Worm (Caenorhabditis elegans) whole organism, late embryonic: ENCODE measurements around the gene F55G1.1.

Experiments used
- C08G9.2 ChIP-seq: sonication (generic microtip); optimal IDR thresholded peaks from 2 replicates; lab custom pipeline; 2016; ENCODE audit warnings: mild to moderate bottlenecking, missing genetic modification characterization, moderate library complexity, missing compliant biosample characterization
- F13H6.1 ChIP-seq: sonication (generic microtip); optimal IDR thresholded peaks from 2 replicates; lab custom pipeline; 2016; ENCODE audit warnings: missing genetic modification characterization, missing compliant biosample characterization
- K02D7.2 ChIP-seq: sonication (generic microtip); optimal IDR thresholded peaks from 2 replicates; lab custom pipeline; 2017; ENCODE audit warnings: mild to moderate bottlenecking, missing genetic modification characterization, missing compliant biosample characterization
- K09A11.1 ChIP-seq: sonication (generic microtip); optimal IDR thresholded peaks from 2 replicates; lab custom pipeline; 2017; ENCODE audit warnings: antibody characterized with exemption, mild to moderate bottlenecking, missing genetic modification characterization, missing compliant biosample characterization; ENCODE audit not compliant: insufficient read depth
- ceh-18 ChIP-seq: sonication (generic microtip); optimal IDR thresholded peaks from 2 replicates; lab custom pipeline; 2016; ENCODE audit warnings: missing genetic modification characterization, missing compliant biosample characterization
- ceh-19 ChIP-seq: fragments of 200-800 bp; sonication (Bioruptor generic); optimal IDR thresholded peaks from 2 replicates; lab custom pipeline; 2018; ENCODE audit warnings: mild to moderate bottlenecking, missing genetic modification characterization, missing compliant biosample characterization
- ceh-22 ChIP-seq: sonication (generic microtip); optimal IDR thresholded peaks from 2 replicates; lab custom pipeline; 2017; ENCODE audit warnings: missing biosample characterization, missing genetic modification characterization
- ceh-30 ChIP-seq: fragments of 150-350 bp; optimal IDR thresholded peaks from 2 replicates; lab custom pipeline; 2014; ENCODE audit warnings: missing biosample characterization, missing genetic modification characterization
- ceh-31 ChIP-seq: sonication (generic microtip); optimal IDR thresholded peaks from 2 replicates; lab custom pipeline; 2016; ENCODE audit warnings: missing genetic modification characterization, missing compliant biosample characterization
- ceh-45 ChIP-seq: fragments of 200-800 bp; sonication (Bioruptor generic); IDR thresholded peaks from 2 replicates; pipeline ENCODE4 v1.3.6; 2022; ENCODE audit warnings: missing genetic modification reagents, missing genetic modification characterization, missing compliant biosample characterization
- ceh-48 ChIP-seq: sonication (generic microtip); optimal IDR thresholded peaks from 2 replicates; lab custom pipeline; 2016; ENCODE audit warnings: missing genetic modification characterization, inconsistent platforms, missing compliant biosample characterization
- ceh-6 ChIP-seq: fragments of 200-800 bp; sonication (Bioruptor generic); optimal IDR thresholded peaks from 2 replicates; lab custom pipeline; 2018; ENCODE audit warnings: mild to moderate bottlenecking, missing genetic modification characterization, missing compliant biosample characterization
- ceh-9 ChIP-seq: sonication (generic microtip); optimal IDR thresholded peaks from 2 replicates; lab custom pipeline; 2016; ENCODE audit warnings: mild to moderate bottlenecking, missing genetic modification characterization, inconsistent platforms, missing compliant biosample characterization
- dmd-4 ChIP-seq: sonication (generic microtip); optimal IDR thresholded peaks from 2 replicates; lab custom pipeline; 2016; ENCODE audit warnings: borderline replicate concordance, missing genetic modification characterization, missing compliant biosample characterization
- dve-1 ChIP-seq: sonication (generic microtip); optimal IDR thresholded peaks from 2 replicates; lab custom pipeline; 2017; ENCODE audit warnings: antibody characterized with exemption, mild to moderate bottlenecking, missing genetic modification characterization, missing compliant biosample characterization
- elt-2 ChIP-seq: sonication (generic microtip); optimal IDR thresholded peaks from 2 replicates; lab custom pipeline; 2016; ENCODE audit warnings: missing genetic modification reagents, missing genetic modification characterization, missing compliant biosample characterization
- ets-4 ChIP-seq: sonication (generic microtip); optimal IDR thresholded peaks from 2 replicates; lab custom pipeline; 2016; ENCODE audit warnings: missing genetic modification characterization, missing compliant biosample characterization
- eyg-1 ChIP-seq: sonication (generic microtip); optimal IDR thresholded peaks from 2 replicates; lab custom pipeline; 2016; ENCODE audit warnings: missing genotype, missing genetic modification characterization, missing compliant biosample characterization
- fkh-10 ChIP-seq: fragments of 150-350 bp; optimal IDR thresholded peaks from 2 replicates; lab custom pipeline; 2014; ENCODE audit warnings: missing biosample characterization, missing genetic modification reagents, missing genetic modification characterization
- fkh-6 ChIP-seq: sonication (generic microtip); optimal IDR thresholded peaks from 2 replicates; lab custom pipeline; 2016; ENCODE audit warnings: missing genetic modification characterization, missing compliant biosample characterization
- gmeb-2 ChIP-seq: sonication (generic microtip); optimal IDR thresholded peaks from 2 replicates; lab custom pipeline; 2016; ENCODE audit warnings: missing genetic modification characterization, inconsistent platforms, missing compliant biosample characterization
- hlh-13 ChIP-seq: fragments of 200-800 bp; sonication (Bioruptor generic); optimal IDR thresholded peaks from 2 replicates; lab custom pipeline; 2018; ENCODE audit warnings: mild to moderate bottlenecking, missing genetic modification characterization, missing compliant biosample characterization
- hlh-15 ChIP-seq: sonication (generic microtip); optimal IDR thresholded peaks from 2 replicates; lab custom pipeline; 2016; ENCODE audit warnings: missing genetic modification characterization, missing compliant biosample characterization
- hlh-30 ChIP-seq: sonication (generic microtip); optimal IDR thresholded peaks from 2 replicates; lab custom pipeline; 2017; ENCODE audit warnings: antibody characterized with exemption, missing genetic modification characterization, missing compliant biosample characterization; ENCODE audit not compliant: insufficient read depth
- hlh-6 ChIP-seq: sonication (generic microtip); optimal IDR thresholded peaks from 2 replicates; lab custom pipeline; 2016; ENCODE audit warnings: missing genotype, missing genetic modification characterization, missing compliant biosample characterization
- lim-6 ChIP-seq: sonication (generic microtip); optimal IDR thresholded peaks from 2 replicates; lab custom pipeline; 2016; ENCODE audit warnings: missing genetic modification characterization, missing compliant biosample characterization
- lin-11 ChIP-seq: fragments of 200-800 bp; sonication (Bioruptor generic); optimal IDR thresholded peaks from 2 replicates; lab custom pipeline; 2018; ENCODE audit warnings: mild to moderate bottlenecking, missing genetic modification characterization, missing compliant biosample characterization
- madf-2 ChIP-seq: sonication (generic microtip); optimal IDR thresholded peaks from 2 replicates; lab custom pipeline; 2017; ENCODE audit warnings: missing genetic modification characterization, missing compliant biosample characterization
- nhr-11 ChIP-seq: fragments of 150-350 bp; optimal IDR thresholded peaks from 2 replicates; lab custom pipeline; 2014; ENCODE audit warnings: missing biosample characterization, missing genetic modification characterization
- nhr-232 ChIP-seq: sonication (generic microtip); optimal IDR thresholded peaks from 2 replicates; lab custom pipeline; 2016; ENCODE audit warnings: missing genetic modification characterization, missing compliant biosample characterization
- npax-4 ChIP-seq: sonication (generic microtip); optimal IDR thresholded peaks from 2 replicates; lab custom pipeline; 2016; ENCODE audit warnings: missing genetic modification characterization, missing compliant biosample characterization
- odd-2 ChIP-seq: sonication (generic microtip); optimal IDR thresholded peaks from 2 replicates; lab custom pipeline; 2017; ENCODE audit warnings: antibody characterized with exemption, mild to moderate bottlenecking, missing genetic modification characterization, missing compliant biosample characterization
- pag-3 ChIP-seq: sonication (generic microtip); optimal IDR thresholded peaks from 2 replicates; lab custom pipeline; 2016; ENCODE audit warnings: missing compliant biosample characterization, missing genetic modification characterization, borderline replicate concordance
- pax-1 ChIP-seq: fragments of 150-350 bp; optimal IDR thresholded peaks from 2 replicates; lab custom pipeline; 2014; ENCODE audit warnings: missing biosample characterization, missing genetic modification characterization
- pha-2 ChIP-seq: sonication (generic microtip); optimal IDR thresholded peaks from 2 replicates; lab custom pipeline; 2017; ENCODE audit warnings: mild to moderate bottlenecking, missing genetic modification characterization, missing compliant biosample characterization
- pros-1 ChIP-seq: fragments of 150-350 bp; optimal IDR thresholded peaks from 2 replicates; lab custom pipeline; 2014; ENCODE audit warnings: missing biosample characterization, missing genetic modification reagents, missing genetic modification characterization
- ref-2 ChIP-seq: sonication (generic microtip); optimal IDR thresholded peaks from 2 replicates; lab custom pipeline; 2016; ENCODE audit warnings: missing genetic modification characterization, missing compliant biosample characterization
- rnt-1 ChIP-seq: sonication (generic microtip); optimal IDR thresholded peaks from 2 replicates; lab custom pipeline; 2016; ENCODE audit warnings: missing genetic modification characterization, missing compliant biosample characterization
- sdc-2 ChIP-seq: sonication (generic microtip); optimal IDR thresholded peaks from 2 replicates; lab custom pipeline; 2016; ENCODE audit warnings: missing genotype, missing genetic modification characterization, missing compliant biosample characterization
- sox-4 ChIP-seq: sonication (generic microtip); optimal IDR thresholded peaks from 2 replicates; lab custom pipeline; 2017; ENCODE audit warnings: mild to moderate bottlenecking, missing genetic modification characterization, inconsistent platforms, missing compliant biosample characterization
- syd-9 ChIP-seq: sonication (generic microtip); optimal IDR thresholded peaks from 2 replicates; lab custom pipeline; 2016; ENCODE audit warnings: mild to moderate bottlenecking, missing genetic modification characterization, moderate library complexity, missing compliant biosample characterization
- tbx-2 ChIP-seq: sonication (generic microtip); optimal IDR thresholded peaks from 2 replicates; lab custom pipeline; 2016; ENCODE audit warnings: missing genetic modification characterization, missing compliant biosample characterization
- tbx-7 ChIP-seq: sonication (generic microtip); optimal IDR thresholded peaks from 2 replicates; lab custom pipeline; 2016; ENCODE audit warnings: missing genotype, missing genetic modification characterization, missing compliant biosample characterization
- unc-3 ChIP-seq, 2 experiments: fragments of 200-800 bp in 1 of 2; sonication (Bioruptor generic) in 1 of 2; sonication (generic microtip) in 1 of 2; conservative IDR thresholded peaks in 1 of 2; optimal IDR thresholded peaks in 1 of 2; 2 replicates each; pipeline versions ENCODE4 v1.3.6 to Lab custom; 2016 to 2022; ENCODE audit warnings: missing compliant biosample characterization in 2 of 2, missing genetic modification characterization in 2 of 2, missing genetic modification reagents in 1 of 2
- unc-55 ChIP-seq: sonication (generic microtip); optimal IDR thresholded peaks from 2 replicates; lab custom pipeline; 2017; ENCODE audit warnings: missing biosample characterization, missing genetic modification reagents, missing genetic modification characterization
- zip-5 ChIP-seq: sonication (generic microtip); optimal IDR thresholded peaks from 2 replicates; lab custom pipeline; 2016; ENCODE audit warnings: missing genetic modification characterization, missing compliant biosample characterization
- ztf-16 ChIP-seq: sonication (generic microtip); optimal IDR thresholded peaks from 2 replicates; lab custom pipeline; 2017; ENCODE audit warnings: missing genetic modification characterization, missing compliant biosample characterization

The F55G1.1 gene

DNA sequence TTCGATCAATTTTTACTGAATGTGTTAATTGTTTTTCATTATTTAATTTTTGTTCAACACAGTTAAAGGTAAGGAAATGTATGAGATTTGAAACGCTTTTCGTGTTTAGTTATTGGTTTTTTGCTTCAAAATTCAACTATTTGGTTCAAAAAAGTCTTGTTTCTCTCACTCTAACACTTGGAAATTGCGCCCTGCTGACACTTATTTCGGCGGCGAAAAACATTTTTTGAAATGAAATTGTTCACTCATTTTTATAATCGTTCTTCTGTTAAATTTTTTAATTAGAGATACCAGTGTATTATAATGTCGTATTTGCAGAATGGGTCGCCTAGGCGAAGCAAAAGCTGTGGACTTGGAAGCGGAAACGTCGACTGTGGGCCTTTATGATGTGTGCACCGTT, 13.4 kb upstream of the F55G1.1 start, which contains the start of gene rod-1:
rod-1 (plus strand) TSS at position 319 of the 400 bp plus-strand sequence.
- TF ChIP-seq madf-2 (no peak), ceh-22 (tag; lab: Kevin White, UChicago) (no peak), lim-6 (tag; lab: Kevin White, UChicago) (no peak), sox-4 (no peak), syd-9 (tag; lab: Kevin White, UChicago) (no peak), ceh-19 (GFP tag; lab: Kevin White, UChicago) (no peak), eyg-1 (tag; lab: Kevin White, UChicago) (no peak), hlh-13 (GFP tag; lab: Kevin White, UChicago) (no peak), pha-2 (tag; lab: Kevin White, UChicago) (no peak), ztf-16 (tag; lab: Kevin White, UChicago) (no peak), ceh-48 (tag; lab: Kevin White, UChicago) (no peak), nhr-232 (tag; lab: Kevin White, UChicago) (no peak), rnt-1 (tag; lab: Kevin White, UChicago) (no peak), zip-5 (tag; lab: Kevin White, UChicago) (no peak), fkh-10 (no peak), ceh-30 (no peak), C08G9.2 (tag; lab: Kevin White, UChicago) (no peak), tbx-2 (tag; lab: Kevin White, UChicago) (no peak), ceh-45 (GFP tag; lab: Robert Waterston, UW) (no peak)

ce11 chrIV:7486201-7486947, 5.2 kb upstream of the F55G1.1 start, which contains the start of the genes his-61 and his-62:
his-61 (minus strand) TSS chrIV:7486217.
his-62 (plus strand) TSS chrIV:7486545.
- TF ChIP-seq fkh-6 (tag; lab: Kevin White, UChicago) (no peak), nhr-11 (no peak), pag-3 (no peak), ceh-45 (GFP tag; lab: Robert Waterston, UW) (peak; percentile 66; the same call in 1 of the 2 replicates), hlh-6 (tag; lab: Kevin White, UChicago) (peak; percentile 36), pha-2 (tag; lab: Kevin White, UChicago) (no peak), elt-2 (peak; percentile 71), ceh-6 (peak; percentile 15), dve-1 (peak; percentile 90), npax-4 (tag; lab: Kevin White, UChicago) (no peak), ceh-19 (GFP tag; lab: Kevin White, UChicago) (peak; percentile 40), fkh-10 (no peak), ceh-22 (tag; lab: Kevin White, UChicago) (no peak), madf-2 (peak; percentile 46), K09A11.1 (tag; lab: Kevin White, UChicago) (no peak), sdc-2 (tag; lab: Kevin White, UChicago) (peak; percentile 50), ets-4 (peak; percentile 61), K02D7.2 (tag; lab: Kevin White, UChicago) (no peak), ceh-48 (tag; lab: Kevin White, UChicago) (no peak), ref-2 (tag; lab: Kevin White, UChicago) (peak; percentile 67), hlh-15 (tag; lab: Kevin White, UChicago) (no peak), odd-2 (tag; lab: Kevin White, UChicago) (no peak), unc-55 (GFP tag; lab: Kevin White, UChicago) (peak; percentile 80), dmd-4 (tag; lab: Kevin White, UChicago) (peak; percentile 39), ceh-18 (tag; lab: Kevin White, UChicago) (peak; percentile 43), sox-4 (no peak), nhr-232 (tag; lab: Kevin White, UChicago) (no peak), pros-1 (tag; lab: Kevin White, UChicago) (peak; percentile 78), unc-3 (GFP tag; conservative IDR thresholded peaks at IDR 0.05; lab: Robert Waterston, UW) (no peak), unc-3 (tag; optimal IDR thresholded peaks at IDR 0.05; lab: Kevin White, UChicago) (no peak), hlh-13 (GFP tag; lab: Kevin White, UChicago) (no peak), gmeb-2 (tag; lab: Kevin White, UChicago) (no peak), rnt-1 (tag; lab: Kevin White, UChicago) (peak; percentile 65), pax-1 (tag; lab: Kevin White, UChicago) (peak; percentile 89), ceh-31 (tag; lab: Kevin White, UChicago) (peak; percentile 95), tbx-7 (tag; lab: Kevin White, UChicago) (peak; percentile 69), F13H6.1 (tag; lab: Kevin White, UChicago) (no peak), hlh-30 (no peak), lin-11 (no peak), ceh-9 (no peak), ztf-16 (tag; lab: Kevin White, UChicago) (peak; percentile 44)
